Worm (Caenorhabditis elegans): Measurements from ENCODE around the gene C14C11.4.

DNA sequence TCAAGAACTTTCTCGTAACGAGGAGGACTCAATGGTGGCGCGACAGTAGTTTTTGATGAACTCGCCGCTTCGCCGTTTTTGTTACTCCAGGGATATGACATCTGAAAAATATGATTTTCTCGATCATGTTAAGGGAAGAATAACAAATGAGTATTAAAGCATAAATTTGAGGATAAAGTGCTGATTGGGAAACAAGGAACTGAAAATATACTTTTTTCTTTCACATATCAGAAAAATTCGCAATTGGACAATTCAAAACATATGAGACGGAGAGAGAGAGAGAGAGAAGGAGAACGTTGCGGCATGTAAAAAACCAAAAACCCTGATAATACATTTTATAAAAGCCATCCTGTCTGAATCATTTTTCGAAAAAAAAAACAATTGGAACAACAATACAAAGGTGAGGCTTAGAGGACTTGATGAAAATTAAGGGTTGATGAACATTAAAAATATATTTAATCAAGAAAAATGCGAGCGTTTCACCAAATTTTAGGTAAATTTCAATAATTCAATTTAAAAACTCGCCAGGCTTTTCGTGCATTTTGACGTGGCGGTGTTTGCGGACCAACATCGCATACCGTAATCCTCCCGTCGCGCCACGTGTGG, 13.3 kb downstream of the C14C11.4 start, which contains the start of the genes mut-14 and C14C11.2:
- TF ChIP-seq ama-1 (optimal IDR thresholded peaks at IDR 0.05), result no peak
- no peak for TF ChIP-seq ceh-13 (GFP tag; optimal IDR thresholded peaks at IDR 0.05)
- no peak for TF ChIP-seq ets-7 (tag; optimal IDR thresholded peaks at IDR 0.05)
- TF ChIP-seq ceh-36 (tag; optimal IDR thresholded peaks at IDR 0.05), result no peak
- no peak for TF ChIP-seq tra-4 (tag; optimal IDR thresholded peaks at IDR 0.05)
- no peak for TF ChIP-seq hmbx-1 (tag; optimal IDR thresholded peaks at IDR 0.05)
- no peak for TF ChIP-seq pes-1 (GFP tag; IDR thresholded peaks at IDR 0.05)
- TF ChIP-seq tbx-37 (GFP tag; conservative IDR thresholded peaks at IDR 0.05), result no peak
- TF ChIP-seq sea-1 (GFP tag; conservative IDR thresholded peaks at IDR 0.05), result no peak
- TF ChIP-seq hnd-1 (tag; optimal IDR thresholded peaks at IDR 0.05), result no peak
- no peak for TF ChIP-seq aly-1 (tag; optimal IDR thresholded peaks at IDR 0.05)
- no peak for TF ChIP-seq tbx-11 (GFP tag; IDR thresholded peaks at IDR 0.05)
- TF ChIP-seq hmg-4 (GFP tag; optimal IDR thresholded peaks at IDR 0.05), result no peak
- TF ChIP-seq flt-1 (GFP tag; IDR thresholded peaks at IDR 0.05), result no peak
